Worm (Caenorhabditis elegans) whole organism, mixed stage, embryonic: ENCODE results near the gene romo-1.

Source experiments
- M03D4.4 ChIP-seq: sonication (generic microtip); optimal IDR thresholded peaks from 2 replicates; lab custom pipeline; 2017; ENCODE audit warnings: mild to moderate bottlenecking, missing genetic modification characterization, missing compliant biosample characterization
- bed-3 ChIP-seq: fragments of 200-800 bp; sonication (Bioruptor generic); optimal IDR thresholded peaks from 3 replicates; lab custom pipeline; 2018; ENCODE audit warnings: mild to moderate bottlenecking, missing genetic modification characterization, moderate library complexity, missing compliant biosample characterization
- blmp-1 ChIP-seq: fragments of 150-350 bp; optimal IDR thresholded peaks from 2 replicates; lab custom pipeline; 2014; ENCODE audit warnings: missing biosample characterization, missing genetic modification characterization
- ceh-83 ChIP-seq: fragments of 200-800 bp; sonication (Bioruptor generic); optimal IDR thresholded peaks from 2 replicates; lab custom pipeline; 2018; ENCODE audit warnings: mild to moderate bottlenecking, missing genetic modification characterization, missing compliant biosample characterization
- cnd-1 ChIP-seq: fragments of 200-800 bp; sonication (Bioruptor generic); optimal IDR thresholded peaks from 2 replicates; lab custom pipeline; 2018; ENCODE audit warnings: mild to moderate bottlenecking, missing genetic modification characterization, missing compliant biosample characterization
- elt-1 ChIP-seq: sonication (generic microtip); optimal IDR thresholded peaks from 2 replicates; lab custom pipeline; 2017; ENCODE audit warnings: missing genetic modification characterization, mild to moderate bottlenecking, missing compliant biosample characterization, antibody characterized with exemption, moderate library complexity, borderline replicate concordance; ENCODE audit not compliant: insufficient read depth
- elt-3 ChIP-seq: fragments of 150-350 bp; optimal IDR thresholded peaks from 2 replicates; lab custom pipeline; 2014; ENCODE audit warnings: missing biosample characterization, missing genetic modification characterization
- flh-1 ChIP-seq: fragments of 200-800 bp; sonication (Bioruptor generic); optimal IDR thresholded peaks from 2 replicates; lab custom pipeline; 2018; ENCODE audit warnings: mild to moderate bottlenecking, missing genetic modification characterization, moderate library complexity, missing compliant biosample characterization
- ham-2 ChIP-seq: fragments of 200-800 bp; sonication (Bioruptor generic); optimal IDR thresholded peaks from 2 replicates; lab custom pipeline; 2018; ENCODE audit warnings: mild to moderate bottlenecking, missing genetic modification characterization, missing compliant biosample characterization
- mab-5 ChIP-seq: fragments of 150-350 bp; optimal IDR thresholded peaks from 2 replicates; lab custom pipeline; 2014; ENCODE audit warnings: missing biosample characterization, missing genetic modification characterization
- mep-1 ChIP-seq: fragments of 150-350 bp; optimal IDR thresholded peaks from 2 replicates; lab custom pipeline; 2017; ENCODE audit warnings: missing biosample characterization, missing genetic modification reagents, missing genetic modification characterization, inconsistent platforms
- nhr-2 ChIP-seq: fragments of 150-350 bp; optimal IDR thresholded peaks from 2 replicates; lab custom pipeline; 2014; ENCODE audit warnings: missing biosample characterization, missing genetic modification characterization
- nhr-237 ChIP-seq: fragments of 150-350 bp; optimal IDR thresholded peaks from 2 replicates; lab custom pipeline; 2014; ENCODE audit warnings: missing biosample characterization, missing genetic modification characterization
- nhr-28 ChIP-seq: fragments of 150-350 bp; optimal IDR thresholded peaks from 2 replicates; lab custom pipeline; 2014; ENCODE audit warnings: missing biosample characterization, missing genetic modification characterization
- nhr-76 ChIP-seq: sonication (generic microtip); optimal IDR thresholded peaks from 2 replicates; lab custom pipeline; 2017; ENCODE audit warnings: missing biosample characterization, missing genetic modification characterization
- pha-4 ChIP-seq: fragments of 150-350 bp; optimal IDR thresholded peaks from 2 replicates; lab custom pipeline; 2018; ENCODE audit warnings: missing biosample characterization, missing genetic modification reagents, missing genetic modification characterization
- sem-2 ChIP-seq: fragments of 200-800 bp; sonication (Bioruptor generic); optimal IDR thresholded peaks from 2 replicates; lab custom pipeline; 2018; ENCODE audit warnings: mild to moderate bottlenecking, missing genetic modification characterization, missing compliant biosample characterization
- snpc-4 ChIP-seq: fragments of 150-350 bp; optimal IDR thresholded peaks from 2 replicates; lab custom pipeline; 2014; ENCODE audit warnings: missing biosample characterization, missing genetic modification characterization
- unc-120 ChIP-seq: sonication (generic microtip); optimal IDR thresholded peaks from 2 replicates; lab custom pipeline; 2017; ENCODE audit warnings: missing genetic modification characterization, missing compliant biosample characterization; ENCODE audit not compliant: poor library complexity, severe bottlenecking
- unc-62 ChIP-seq: fragments of 150-350 bp; optimal IDR thresholded peaks from 2 replicates; lab custom pipeline; 2014; ENCODE audit warnings: missing biosample characterization, missing genetic modification reagents, missing genetic modification characterization
- zip-8 ChIP-seq: fragments of 150-350 bp; optimal IDR thresholded peaks from 2 replicates; lab custom pipeline; 2014; ENCODE audit warnings: missing biosample characterization, missing genetic modification characterization
- ztf-11 ChIP-seq: fragments of 150-350 bp; optimal IDR thresholded peaks from 2 replicates; lab custom pipeline; 2014; ENCODE audit warnings: missing biosample characterization, missing genetic modification characterization

The romo-1 gene

ce11 chrII:13189363-13189762 lies 48.3 kb downstream of the romo-1 start:
- TF ChIP-seq ceh-83 (GFP tag; lab: Kevin White, UChicago) = no peak
- TF ChIP-seq unc-120 (tag; lab: Kevin White, UChicago) = peak; percentile 57
- peak; percentile 93 for TF ChIP-seq unc-62 (GFP tag; lab: Kevin White, UChicago)
- TF ChIP-seq ham-2 (GFP tag; lab: Kevin White, UChicago) = peak; percentile 81
- TF ChIP-seq ztf-11 (tag; lab: Kevin White, UChicago) = no peak
- TF ChIP-seq M03D4.4 (tag; lab: Kevin White, UChicago) = peak; percentile 31

- TF ChIP-seq nhr-76 (tag; lab: Kevin White, UChicago) = no peak
- no peak for TF ChIP-seq zip-8 (tag; lab: Kevin White, UChicago)
- no peak for TF ChIP-seq cnd-1 (tag; lab: Kevin White, UChicago)
- TF ChIP-seq bed-3 (GFP tag; lab: Kevin White, UChicago) = no peak
- TF ChIP-seq nhr-237 = no peak
- no peak for TF ChIP-seq pha-4
- TF ChIP-seq nhr-28 (tag; lab: Kevin White, UChicago) = no peak
- TF ChIP-seq nhr-2 (tag; lab: Kevin White, UChicago) = no peak
- TF ChIP-seq blmp-1 (tag; lab: Kevin White, UChicago) = no peak
- no peak for TF ChIP-seq mab-5 (tag; lab: Kevin White, UChicago)
- no peak for TF ChIP-seq flh-1 (GFP tag; lab: Kevin White, UChicago)
- no peak for TF ChIP-seq mep-1 (tag; lab: Kevin White, UChicago)
- no peak for TF ChIP-seq elt-1 (tag; lab: Kevin White, UChicago)
- TF ChIP-seq sem-2 (GFP tag; lab: Kevin White, UChicago) = no peak
- no peak for TF ChIP-seq elt-3 (tag; lab: Kevin White, UChicago)
- no peak for TF ChIP-seq snpc-4 (tag; lab: Kevin White, UChicago)
- no peak for TF ChIP-seq ztf-11 (tag; lab: Kevin White, UChicago)
These were observed 49.6 kb downstream of the romo-1 start for ce11 chrII:13188084-13188483.
